Worm (Caenorhabditis elegans) whole organism, L2 larva: Measurements from ENCODE around the gene T02D1.4.

Experiments
- C34F6.9 ChIP-seq: fragments of 150-350 bp; optimal IDR thresholded peaks from 2 replicates; lab custom pipeline; 2014; ENCODE audit warnings: missing biosample characterization, missing genetic modification characterization
- alr-1 ChIP-seq: fragments of 150-350 bp; optimal IDR thresholded peaks from 2 replicates; lab custom pipeline; 2014; ENCODE audit warnings: missing biosample characterization, missing genetic modification characterization
- ama-1 ChIP-seq: fragments of 150-350 bp; optimal IDR thresholded peaks from 2 replicates; lab custom pipeline; 2018; ENCODE audit warnings: inconsistent platforms
- blmp-1 ChIP-seq: sonication (generic microtip); optimal IDR thresholded peaks from 2 replicates; lab custom pipeline; 2017; ENCODE audit warnings: missing genetic modification characterization, mild to moderate bottlenecking, missing compliant biosample characterization, antibody characterized with exemption, moderate library complexity; ENCODE audit not compliant: insufficient read depth
- ceh-16 ChIP-seq: fragments of 150-350 bp; optimal IDR thresholded peaks from 2 replicates; lab custom pipeline; 2014; ENCODE audit warnings: missing biosample characterization, missing genetic modification characterization
- ceh-82 ChIP-seq: fragments of 150-350 bp; optimal IDR thresholded peaks from 2 replicates; lab custom pipeline; 2014; ENCODE audit warnings: missing biosample characterization, missing genetic modification characterization
- crh-2 ChIP-seq: sonication (generic microtip); optimal IDR thresholded peaks from 2 replicates; lab custom pipeline; 2017; ENCODE audit warnings: missing biosample characterization, missing genetic modification characterization
- dmd-4 ChIP-seq: sonication (generic microtip); optimal IDR thresholded peaks from 2 replicates; lab custom pipeline; 2017; ENCODE audit warnings: missing biosample characterization, missing genetic modification characterization
- egl-27 ChIP-seq: sonication (generic microtip); optimal IDR thresholded peaks from 3 replicates; lab custom pipeline; 2017; ENCODE audit warnings: missing biosample characterization, missing genetic modification reagents, missing genetic modification characterization
- elt-1 ChIP-seq: fragments of 150-350 bp; optimal IDR thresholded peaks from 2 replicates; lab custom pipeline; 2014; ENCODE audit warnings: missing biosample characterization, missing genetic modification characterization
- elt-3 ChIP-seq: sonication (generic microtip); optimal IDR thresholded peaks from 2 replicates; lab custom pipeline; 2017; ENCODE audit warnings: missing biosample characterization, missing genetic modification characterization
- fos-1 ChIP-seq: fragments of 150-350 bp; optimal IDR thresholded peaks from 2 replicates; lab custom pipeline; 2014; ENCODE audit warnings: missing biosample characterization, missing genetic modification characterization
- lin-11 ChIP-seq: fragments of 150-350 bp; sonication (generic microtip); optimal IDR thresholded peaks from 2 replicates; lab custom pipeline; 2014; ENCODE audit warnings: missing biosample characterization, missing genetic modification characterization, inconsistent platforms, mixed read lengths
- lin-13 ChIP-seq: fragments of 150-350 bp; optimal IDR thresholded peaks from 2 replicates; lab custom pipeline; 2014; ENCODE audit warnings: missing biosample characterization, missing genetic modification reagents, missing genetic modification characterization
- lin-39 ChIP-seq: fragments of 150-350 bp; optimal IDR thresholded peaks from 2 replicates; lab custom pipeline; 2014; ENCODE audit warnings: missing biosample characterization, missing genetic modification reagents, missing genetic modification characterization
- lsy-2 ChIP-seq, 2 experiments: fragments of 150-350 bp in 1 of 2; sonication (generic microtip) in 1 of 2; optimal IDR thresholded peaks; 2 replicates each; lab custom pipeline; 2014 to 2017; ENCODE audit warnings: missing biosample characterization in 2 of 2, missing genetic modification characterization in 2 of 2
- nhr-10 ChIP-seq: sonication (generic microtip); optimal IDR thresholded peaks from 2 replicates; lab custom pipeline; 2017; ENCODE audit warnings: missing biosample characterization, missing genetic modification characterization
- nhr-11 ChIP-seq: fragments of 150-350 bp; optimal IDR thresholded peaks from 2 replicates; lab custom pipeline; 2014; ENCODE audit warnings: missing biosample characterization, missing genetic modification characterization
- nhr-129 ChIP-seq: fragments of 150-350 bp; optimal IDR thresholded peaks from 2 replicates; lab custom pipeline; 2014; ENCODE audit warnings: missing biosample characterization, missing genetic modification characterization
- nhr-21 ChIP-seq: fragments of 150-350 bp; optimal IDR thresholded peaks from 2 replicates; lab custom pipeline; 2014; ENCODE audit warnings: missing biosample characterization, missing genetic modification characterization
- nhr-23 ChIP-seq: fragments of 150-350 bp; optimal IDR thresholded peaks from 2 replicates; lab custom pipeline; 2014; ENCODE audit warnings: missing biosample characterization, missing genetic modification reagents, missing genetic modification characterization
- nhr-237 ChIP-seq: fragments of 150-350 bp; optimal IDR thresholded peaks from 2 replicates; lab custom pipeline; 2014; ENCODE audit warnings: missing biosample characterization, missing genetic modification characterization
- nhr-25 ChIP-seq: fragments of 150-350 bp; sonication (generic microtip); optimal IDR thresholded peaks from 3 replicates; lab custom pipeline; 2014; ENCODE audit warnings: missing biosample characterization, missing genetic modification characterization
- nhr-6 ChIP-seq: fragments of 150-350 bp; optimal IDR thresholded peaks from 2 replicates; lab custom pipeline; 2014; ENCODE audit warnings: missing biosample characterization, missing genetic modification characterization
- nhr-77 ChIP-seq: fragments of 150-350 bp; optimal IDR thresholded peaks from 2 replicates; lab custom pipeline; 2014; ENCODE audit warnings: missing biosample characterization, missing genetic modification characterization
- peb-1 ChIP-seq: fragments of 150-350 bp; optimal IDR thresholded peaks from 2 replicates; lab custom pipeline; 2014; ENCODE audit warnings: missing biosample characterization, missing genetic modification characterization
- skn-1 ChIP-seq: sonication (generic microtip); optimal IDR thresholded peaks from 2 replicates; lab custom pipeline; 2017; ENCODE audit warnings: missing biosample characterization, missing genetic modification characterization
- sma-3 ChIP-seq: sonication (generic microtip); optimal IDR thresholded peaks from 2 replicates; lab custom pipeline; 2016; ENCODE audit warnings: missing genetic modification reagents, missing genetic modification characterization, missing compliant biosample characterization
- sma-9 ChIP-seq, 2 experiments: fragments of 150-350 bp in 1 of 2; sonication (generic microtip) in 1 of 2; optimal IDR thresholded peaks; 2 replicates each; lab custom pipeline; 2014 to 2016; ENCODE audit warnings: missing genetic modification characterization in 2 of 2, mild to moderate bottlenecking in 1 of 2, missing biosample characterization in 1 of 2, missing compliant biosample characterization in 1 of 2, missing genetic modification reagents in 1 of 2, moderate library complexity in 1 of 2
- snpc-4 ChIP-seq: fragments of 150-350 bp; optimal IDR thresholded peaks from 2 replicates; lab custom pipeline; 2014; ENCODE audit warnings: missing biosample characterization, missing genetic modification characterization
- unc-55 ChIP-seq: fragments of 150-350 bp; sonication (generic microtip); optimal IDR thresholded peaks from 3 replicates; lab custom pipeline; 2014; ENCODE audit warnings: missing biosample characterization, missing genetic modification reagents, missing genetic modification characterization
- unc-62 ChIP-seq: fragments of 150-350 bp; optimal IDR thresholded peaks from 2 replicates; lab custom pipeline; 2014; ENCODE audit warnings: missing biosample characterization, missing genetic modification reagents, missing genetic modification characterization
- zag-1 ChIP-seq: fragments of 150-350 bp; optimal IDR thresholded peaks from 2 replicates; lab custom pipeline; 2014; ENCODE audit warnings: missing biosample characterization, missing genetic modification characterization
- ztf-11 ChIP-seq: sonication (generic microtip); optimal IDR thresholded peaks from 2 replicates; lab custom pipeline; 2017; ENCODE audit warnings: missing biosample characterization, missing genetic modification characterization
- ztf-4 ChIP-seq: fragments of 150-350 bp; optimal IDR thresholded peaks from 2 replicates; lab custom pipeline; 2014; ENCODE audit warnings: missing biosample characterization, missing genetic modification characterization

T02D1.4 gene

DNA sequence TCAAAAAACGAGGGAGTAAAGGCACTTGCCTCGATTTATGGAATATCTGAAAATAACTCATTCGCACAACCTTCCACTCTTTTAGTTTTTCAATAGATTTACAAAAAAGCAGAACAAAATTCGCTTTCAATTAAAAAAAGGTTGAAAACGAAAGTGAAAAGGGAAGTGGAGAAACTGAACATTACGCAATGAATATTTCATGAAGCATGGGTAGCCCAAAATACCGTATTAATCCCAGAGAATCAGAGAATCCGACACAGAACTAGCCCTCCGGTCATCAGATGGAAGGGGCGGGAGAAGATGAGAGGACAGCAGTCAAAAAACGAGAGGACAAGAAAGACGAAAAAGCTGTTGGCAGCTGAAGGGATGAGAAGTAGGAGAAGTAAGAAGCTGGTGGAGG is 28.1 kb upstream of the T02D1.4 start, which contains the start of gene C30H6.5:
TSS of gene C30H6.5 (plus strand) at position 301 of the 400 bp plus-strand sequence.
- TF ChIP-seq nhr-21 (no peak), nhr-129 (tag; lab: Kevin White, UChicago) (no peak), nhr-237 (tag; lab: Kevin White, UChicago) (no peak), blmp-1 (no peak), elt-3 (no peak), unc-62 (GFP tag; lab: Kevin White, UChicago) (no peak), fos-1 (tag; lab: Kevin White, UChicago) (no peak), peb-1 (tag; lab: Kevin White, UChicago) (no peak), egl-27 (tag; lab: Kevin White, UChicago) (no peak), nhr-77 (tag; lab: Kevin White, UChicago) (no peak), lsy-2 (tag; optimal IDR thresholded peaks at IDR 0.05; lab: Kevin White, UChicago) (no peak), ztf-4 (tag; lab: Kevin White, UChicago) (no peak), elt-1 (tag; lab: Kevin White, UChicago) (no peak), ama-1 (lab: Kevin White, UChicago) (no peak), dmd-4 (tag; lab: Kevin White, UChicago) (no peak), skn-1 (tag; lab: Kevin White, UChicago) (no peak), alr-1 (no peak), nhr-25 (tag; lab: Kevin White, UChicago) (no peak)

DNA sequence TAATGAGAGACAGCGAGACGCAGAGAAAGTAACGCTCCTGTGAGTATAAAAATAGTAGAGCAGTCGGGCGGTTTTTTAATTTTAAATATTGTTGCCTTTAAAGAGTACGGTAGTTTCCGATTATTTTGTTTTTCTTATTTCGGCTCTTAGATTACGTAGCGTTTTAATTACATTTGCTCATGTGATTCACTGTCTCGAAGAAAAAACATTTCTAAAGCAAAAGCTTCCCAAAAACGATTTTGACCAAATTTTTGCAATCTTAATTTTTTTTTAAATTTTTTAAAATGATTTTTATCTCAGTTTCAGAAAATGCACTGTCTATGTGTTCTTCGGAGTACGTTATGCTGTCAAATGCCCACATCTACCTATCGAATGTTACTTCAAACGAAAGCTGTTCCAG is 23.4 kb upstream of the T02D1.4 start, which contains the start of gene haf-1:
TSS of gene haf-1 (plus strand) at position 301 of the 400 bp plus-strand sequence.
- no peak for TF ChIP-seq sma-9 (GFP tag; optimal IDR thresholded peaks at IDR 0.05; lab: Kevin White, UChicago)
- no peak for TF ChIP-seq sma-9 (tag; optimal IDR thresholded peaks at IDR 0.05; lab: Kevin White, UChicago)
- no peak for TF ChIP-seq nhr-10
- TF ChIP-seq lin-11 (tag; lab: Kevin White, UChicago), result no peak
- TF ChIP-seq lin-39 (tag; lab: Kevin White, UChicago), result no peak

ce11 chrIV:17380061-17380680 is 19.4 kb upstream of the T02D1.4 start, which contains the start of the genes C30H6.9 and dlat-2:
C30H6.9 (minus strand) TSS chrIV:17380170.
dlat-2 (plus strand) TSS chrIV:17380626.
- TF ChIP-seq fos-1 (tag; lab: Kevin White, UChicago), result peak; percentile 11
- peak in 1 of 2 experiments; percentile 40 for TF ChIP-seq lsy-2 (tag; optimal IDR thresholded peaks at IDR 0.05; lab: Kevin White, UChicago)
- TF ChIP-seq nhr-21, result no peak
- peak; percentile 60 for TF ChIP-seq C34F6.9 (tag; lab: Kevin White, UChicago)
- TF ChIP-seq nhr-129 (tag; lab: Kevin White, UChicago), result peak; percentile 20
- peak; percentile 60 for TF ChIP-seq unc-55 (GFP tag; lab: Kevin White, UChicago)
- TF ChIP-seq lin-13 (GFP tag; lab: Kevin White, UChicago), result peak; percentile 11
- no peak for TF ChIP-seq ceh-16
- no peak for TF ChIP-seq ceh-82 (tag; lab: Kevin White, UChicago)
- TF ChIP-seq, all 48 proteins: peak for 6

- TF ChIP-seq snpc-4 (tag; lab: Kevin White, UChicago), result no peak
- no peak for TF ChIP-seq nhr-11 (tag; lab: Kevin White, UChicago)
- TF ChIP-seq lin-39 (tag; lab: Kevin White, UChicago), result no peak
- TF ChIP-seq elt-3, result no peak
- TF ChIP-seq sma-3 (GFP tag; lab: Kevin White, UChicago), result no peak
- TF ChIP-seq unc-55 (GFP tag; lab: Kevin White, UChicago), result no peak
- no peak for TF ChIP-seq ztf-11 (tag; lab: Kevin White, UChicago)
- TF ChIP-seq C34F6.9 (tag; lab: Kevin White, UChicago), result no peak
- no peak for TF ChIP-seq nhr-23
- no peak for TF ChIP-seq dmd-4 (tag; lab: Kevin White, UChicago)
- TF ChIP-seq nhr-10, result no peak
- no peak for TF ChIP-seq fos-1 (tag; lab: Kevin White, UChicago)
- TF ChIP-seq elt-1 (tag; lab: Kevin White, UChicago), result no peak
- TF ChIP-seq, all 48 proteins: peak for 0
Observed at ce11 chrIV:17382029-17382428, 17.5 kb upstream of the T02D1.4 start, which contains the start of gene C30H6.8. C30H6.8 (plus strand) TSS chrIV:17382329.

DNA sequence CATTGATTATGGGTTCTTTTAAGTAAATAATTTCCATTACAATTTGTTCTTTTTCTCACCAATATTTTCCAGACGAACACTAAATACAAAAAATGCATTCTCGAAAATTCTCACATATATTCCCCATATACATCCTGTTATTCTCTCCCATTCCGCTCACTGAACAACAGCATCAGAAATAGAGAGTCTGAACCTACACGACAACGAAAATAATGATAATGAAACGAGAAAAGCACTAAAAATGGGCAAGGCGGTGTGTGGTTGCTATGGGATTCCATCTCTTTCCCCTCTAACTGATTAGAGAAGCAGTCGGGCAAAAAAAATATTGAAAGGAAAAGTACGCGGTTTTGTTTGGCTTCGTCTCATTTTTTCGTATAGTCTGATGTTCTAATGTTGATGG is 16.5 kb upstream of the T02D1.4 start, which contains the start of gene C30H6.12:
TSS of gene C30H6.12 (plus strand) at position 301 of the 400 bp plus-strand sequence.
- no peak for TF ChIP-seq zag-1
- no peak for TF ChIP-seq nhr-23
- TF ChIP-seq alr-1, result no peak
- no peak for TF ChIP-seq ceh-82 (tag; lab: Kevin White, UChicago)
- no peak for TF ChIP-seq crh-2 (tag; lab: Kevin White, UChicago)
- no peak for TF ChIP-seq nhr-21
- TF ChIP-seq nhr-6 (tag; lab: Kevin White, UChicago), result no peak
- no peak for TF ChIP-seq nhr-25 (tag; lab: Kevin White, UChicago)
